Fruit fly (Drosophila melanogaster) Kc167 (cell line): Measurements from ENCODE around the gene CG2267.

ENCODE experiments used
- Myc ChIP-seq: fragments of >200 bp; optimal IDR thresholded peaks from 2 replicates; lab custom pipeline; 2017; ENCODE audit warnings: missing external identifiers
- Sin3A ChIP-seq: fragments of >200 bp; optimal IDR thresholded peaks from 2 replicates; lab custom pipeline; 2018; ENCODE audit warnings: missing external identifiers
- h ChIP-seq: fragments of >200 bp; optimal IDR thresholded peaks from 3 replicates; lab custom pipeline; 2018; ENCODE audit warnings: missing external identifiers
- psq ChIP-seq: fragments of >200 bp; optimal IDR thresholded peaks from 2 replicates; lab custom pipeline; 2017; ENCODE audit warnings: missing external identifiers
- ttk ChIP-seq: sonication (Bioruptor generic); optimal IDR thresholded peaks from 2 replicates; lab custom pipeline; 2017; ENCODE audit warnings: missing external identifiers

DNA sequence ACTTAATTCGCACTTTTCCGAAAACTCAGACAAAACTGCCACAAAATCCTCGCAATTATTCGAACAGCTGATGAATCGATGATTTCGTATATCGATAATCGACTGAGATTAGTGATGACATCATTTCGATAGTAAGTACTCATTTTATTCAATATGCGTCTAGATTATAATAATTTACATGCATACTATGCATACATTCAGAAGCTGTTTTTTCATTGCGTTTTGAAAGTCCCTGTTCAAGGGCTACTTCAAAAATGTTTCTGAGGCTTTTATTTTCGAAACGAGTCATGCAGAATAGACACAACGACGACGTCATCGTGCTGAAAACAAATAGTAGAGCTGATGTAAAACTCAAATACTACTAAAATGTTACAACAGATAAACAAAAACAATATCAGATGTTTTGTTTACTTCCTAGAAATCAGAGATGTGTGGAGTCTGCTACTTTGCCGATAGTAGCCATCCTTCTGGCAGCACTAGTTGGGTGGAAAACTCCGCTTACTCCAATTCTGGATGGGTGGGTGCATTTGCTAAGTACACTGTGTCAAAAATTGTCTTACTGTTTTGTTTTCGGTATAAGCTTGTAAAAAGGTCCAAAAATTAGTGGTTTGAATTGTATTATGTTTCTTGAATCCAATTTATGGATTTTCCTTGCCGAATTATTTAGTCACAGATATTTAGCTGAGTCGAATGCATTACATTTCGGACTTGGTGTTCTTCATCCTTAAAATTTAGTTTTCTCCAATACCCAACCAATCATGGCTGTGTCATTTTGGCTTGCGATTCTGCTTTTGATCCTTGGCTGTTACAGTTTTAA lies 27.2 kb downstream of the CG2267 start, which contains the start of the genes CG2246 and CG31021:
- TF ChIP-seq Myc (no peak), Sin3A (lab: Kevin White, UChicago) (no peak), h (lab: Kevin White, UChicago) (no peak), ttk (lab: Kevin White, UChicago) (no peak), psq (lab: Kevin White, UChicago) (no peak)
